Worm (Caenorhabditis elegans) whole organism, L3 larva: ENCODE results near the gene C52E2.5.

Source experiments
- nfya-1 ChIP-seq: sonication (generic microtip); optimal IDR thresholded peaks from 2 replicates; lab custom pipeline; 2017; ENCODE audit warnings: missing genetic modification characterization, mild to moderate bottlenecking, missing compliant biosample characterization, antibody characterized with exemption, moderate library complexity; ENCODE audit not compliant: insufficient read depth
- unc-62 ChIP-seq: fragments of 150-350 bp; sonication (generic microtip); optimal IDR thresholded peaks from 4 replicates; lab custom pipeline; 2014; ENCODE audit warnings: missing biosample characterization, missing genetic modification reagents, missing genetic modification characterization

DNA sequence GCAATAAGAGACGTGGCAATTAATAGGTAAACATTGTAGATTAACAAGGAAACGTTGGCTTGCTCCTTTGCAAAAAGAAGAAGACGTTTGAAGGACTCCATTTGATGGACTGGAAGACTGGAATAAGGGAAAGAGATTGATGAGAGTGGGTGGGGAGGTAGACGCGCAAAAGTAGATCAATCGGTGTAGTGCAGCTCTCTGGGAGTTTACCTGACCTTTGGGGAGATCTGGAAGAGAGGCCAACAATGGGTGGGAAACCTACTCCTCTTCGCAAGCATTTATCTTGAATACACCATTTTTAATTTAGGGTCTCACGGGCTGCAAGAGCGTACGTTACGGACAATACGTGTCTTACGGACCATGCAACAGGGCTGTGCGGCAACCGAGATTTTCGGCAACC lies 36.4 kb downstream of the C52E2.5 start, which contains the start of gene C08F1.12:
- TF ChIP-seq nfya-1 (tag; lab: Kevin White, UChicago): no peak
- no peak for TF ChIP-seq unc-62 (GFP tag; lab: Kevin White, UChicago)
